Fruit fly (Drosophila melanogaster): ENCODE measurements around the gene CG45002.

CG45002 gene

DNA sequence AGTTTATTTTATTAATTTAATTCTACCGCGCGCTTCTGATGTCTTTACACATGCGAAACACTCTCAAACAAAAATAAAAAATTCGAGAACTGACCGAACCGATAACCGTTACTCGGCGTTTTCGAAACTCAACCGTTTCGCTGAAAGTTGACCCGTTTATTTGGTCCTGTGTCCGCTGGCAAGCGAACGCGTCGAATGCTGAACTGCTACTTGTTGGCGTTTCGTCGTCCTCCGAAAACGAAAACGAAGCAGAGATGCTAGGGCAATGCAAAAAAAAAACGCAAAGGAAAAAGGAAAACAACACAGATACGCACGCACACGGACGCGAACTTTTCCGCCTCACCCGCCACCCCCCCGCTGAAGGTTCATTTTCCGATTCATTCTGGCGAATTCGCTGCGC is at the start of gene CG45002:
Gene CG45002, minus strand, starts transcription at position 101 of the 400 bp plus-strand sequence.
- TF ChIP-seq CG8478 (optimal IDR thresholded peaks at IDR 0.05) (no peak), CTCF (optimal IDR thresholded peaks at IDR 0.05) (no peak)

DNA sequence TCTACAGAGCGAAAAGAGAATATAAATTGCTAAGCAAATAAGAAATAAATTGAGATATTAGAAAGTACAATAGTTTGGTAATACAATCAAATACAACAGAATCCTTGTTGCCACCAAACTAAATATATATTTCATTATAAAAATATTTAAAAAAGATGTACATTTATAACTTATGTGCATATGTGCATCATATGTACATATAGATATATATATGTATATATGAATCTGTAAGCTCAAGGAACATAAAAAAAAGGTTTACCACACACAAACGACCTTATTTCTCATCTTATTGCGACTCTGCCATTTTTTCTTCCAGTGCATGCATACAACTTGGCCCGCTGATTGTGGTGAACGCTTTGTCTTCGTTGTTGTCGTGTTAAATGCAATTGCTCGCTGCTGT is 46.8 kb upstream of the CG45002 start:
- TF ChIP-seq CTCF (optimal IDR thresholded peaks at IDR 0.05) (no peak), CG8478 (optimal IDR thresholded peaks at IDR 0.05) (no peak)

DNA sequence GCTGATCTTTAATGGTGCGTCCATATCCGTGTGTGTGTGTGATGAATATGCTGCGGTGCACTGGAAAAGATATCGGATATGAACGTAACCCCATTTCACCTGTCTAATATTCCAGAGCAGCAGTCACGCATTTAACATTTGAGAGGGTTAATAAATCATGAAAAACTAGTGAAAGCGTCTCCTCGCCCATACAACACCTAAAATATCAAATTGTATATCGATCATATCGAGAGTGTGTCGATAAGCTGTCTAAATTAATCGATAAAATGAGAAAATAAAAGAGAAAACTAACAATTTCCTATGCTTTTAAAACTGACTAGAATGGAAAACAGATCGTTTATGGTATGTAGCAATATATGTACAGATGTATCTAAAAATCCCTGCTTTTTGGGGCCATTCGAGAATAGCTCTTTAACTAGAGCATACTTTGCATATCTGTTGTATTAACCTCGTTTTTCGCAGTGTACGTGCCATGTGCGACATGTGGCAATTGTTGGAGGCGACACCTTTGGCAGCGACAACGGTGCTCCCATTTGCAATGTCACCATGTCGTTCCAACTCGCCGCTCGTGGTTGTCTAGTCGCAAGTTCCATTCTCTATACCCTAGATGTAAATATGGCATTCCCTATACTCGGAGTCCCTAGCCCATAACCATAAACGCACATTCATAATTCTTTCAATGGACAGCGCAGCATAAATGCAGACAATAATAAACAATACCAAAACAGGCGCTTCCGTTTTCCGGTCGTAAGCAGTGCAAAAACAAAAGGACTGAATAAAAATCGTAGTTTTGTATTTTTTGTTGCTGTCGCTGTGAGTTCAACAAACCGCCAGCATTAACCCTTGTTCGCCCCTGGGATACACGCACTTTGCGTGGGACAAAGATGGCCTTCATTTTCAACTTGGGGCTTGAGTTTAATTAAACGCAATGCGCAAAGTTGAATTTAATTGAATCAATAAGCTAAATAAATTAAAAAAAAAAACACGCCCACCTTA is 45.7 kb upstream of the CG45002 start:
- TF ChIP-seq CG8478 (optimal IDR thresholded peaks at IDR 0.05) (no peak), CTCF (optimal IDR thresholded peaks at IDR 0.05) (no peak)

DNA sequence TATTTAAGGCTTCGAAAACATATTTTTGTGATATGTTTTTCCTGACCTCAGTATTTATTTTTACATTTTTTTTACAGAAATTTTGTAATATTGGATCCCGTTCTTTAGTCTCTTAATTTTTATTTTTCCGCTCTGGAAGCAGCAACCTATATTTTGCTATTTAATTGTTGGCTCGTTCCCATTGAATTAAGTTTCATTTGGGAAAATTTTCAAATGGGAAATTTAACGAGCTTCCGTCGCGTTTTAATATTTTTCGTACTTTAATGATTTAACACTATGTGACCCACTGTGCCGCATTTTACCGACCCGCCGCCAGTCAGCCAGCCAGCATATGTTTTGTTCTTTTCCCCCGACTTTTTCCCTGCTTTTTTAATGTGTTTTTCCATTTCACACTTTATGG is 44.7 kb upstream of the CG45002 start:
- TF ChIP-seq CG8478 (optimal IDR thresholded peaks at IDR 0.05) (no peak), CTCF (optimal IDR thresholded peaks at IDR 0.05) (no peak)

DNA sequence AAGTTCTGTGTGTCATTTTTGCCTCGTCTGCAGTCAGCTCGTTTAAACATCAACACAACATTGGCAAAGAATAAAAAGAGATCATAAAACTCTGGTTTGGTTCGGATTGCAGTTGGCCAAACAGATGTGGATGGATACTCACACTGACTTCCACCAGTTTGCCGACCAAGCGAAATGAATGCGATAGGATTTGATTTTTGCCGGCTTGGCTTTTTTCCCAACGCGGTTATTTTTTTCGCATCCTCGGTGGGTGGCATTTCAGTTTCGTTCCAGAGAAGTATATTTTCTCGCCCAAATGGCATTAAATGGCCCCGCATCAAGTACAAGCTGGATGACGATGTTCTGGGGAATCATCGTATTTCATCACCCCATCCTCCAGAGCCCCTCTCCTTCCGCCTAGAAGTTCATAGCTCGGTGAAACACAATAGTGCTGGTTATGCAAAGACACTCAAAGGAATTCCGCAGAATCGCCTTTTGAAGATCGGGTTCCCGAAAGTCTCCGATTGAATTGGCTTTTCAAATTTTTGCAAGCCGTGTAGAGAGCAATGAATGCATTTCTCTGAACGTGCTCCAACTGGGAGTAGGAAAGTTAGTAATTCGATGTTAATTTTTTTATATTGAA is 44.1 kb upstream of the CG45002 start:
- TF ChIP-seq CTCF (optimal IDR thresholded peaks at IDR 0.05) (no peak), CG8478 (optimal IDR thresholded peaks at IDR 0.05) (no peak)

DNA sequence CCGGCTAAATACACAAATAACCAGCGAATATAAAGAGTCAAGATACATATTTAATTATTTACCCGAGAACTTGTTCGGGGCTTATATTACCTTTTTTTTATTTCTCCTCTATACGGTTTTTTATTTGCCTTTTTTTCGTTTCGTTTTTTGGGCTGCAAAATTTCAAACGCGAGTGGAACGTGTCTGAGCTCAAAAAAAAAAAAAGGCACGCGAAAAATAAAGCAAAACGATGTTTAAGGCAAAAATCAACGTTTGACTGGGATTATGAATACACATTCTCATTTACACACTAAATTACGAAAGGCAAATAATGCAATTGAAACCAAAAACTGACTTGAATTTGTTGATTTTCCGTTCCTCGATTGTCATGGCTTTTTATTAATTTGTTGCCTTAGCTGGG is 43.1 kb upstream of the CG45002 start:
- TF ChIP-seq CG8478 (optimal IDR thresholded peaks at IDR 0.05) (no peak), CTCF (optimal IDR thresholded peaks at IDR 0.05) (no peak)

DNA sequence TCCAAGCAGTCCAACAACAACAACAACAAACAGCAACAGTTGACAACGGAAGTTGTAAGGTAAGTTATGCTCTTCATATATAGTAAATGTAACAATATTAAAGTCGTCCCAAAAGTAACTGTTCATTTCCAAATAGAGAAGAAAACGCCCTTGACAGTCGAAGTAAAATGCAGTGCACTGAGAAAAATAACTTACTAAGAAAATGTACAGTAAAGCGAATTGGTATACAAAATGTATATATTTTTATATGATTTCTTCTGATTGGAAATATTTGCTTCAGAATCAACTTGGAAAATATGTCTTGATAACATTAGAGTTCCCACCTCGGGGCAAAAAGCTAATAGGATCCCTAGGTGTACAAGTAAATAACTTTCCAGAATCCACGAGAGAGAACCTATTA is 41.5 kb upstream of the CG45002 start:
- no peak for TF ChIP-seq CG8478 (optimal IDR thresholded peaks at IDR 0.05)
- no peak for TF ChIP-seq CTCF (optimal IDR thresholded peaks at IDR 0.05)

DNA sequence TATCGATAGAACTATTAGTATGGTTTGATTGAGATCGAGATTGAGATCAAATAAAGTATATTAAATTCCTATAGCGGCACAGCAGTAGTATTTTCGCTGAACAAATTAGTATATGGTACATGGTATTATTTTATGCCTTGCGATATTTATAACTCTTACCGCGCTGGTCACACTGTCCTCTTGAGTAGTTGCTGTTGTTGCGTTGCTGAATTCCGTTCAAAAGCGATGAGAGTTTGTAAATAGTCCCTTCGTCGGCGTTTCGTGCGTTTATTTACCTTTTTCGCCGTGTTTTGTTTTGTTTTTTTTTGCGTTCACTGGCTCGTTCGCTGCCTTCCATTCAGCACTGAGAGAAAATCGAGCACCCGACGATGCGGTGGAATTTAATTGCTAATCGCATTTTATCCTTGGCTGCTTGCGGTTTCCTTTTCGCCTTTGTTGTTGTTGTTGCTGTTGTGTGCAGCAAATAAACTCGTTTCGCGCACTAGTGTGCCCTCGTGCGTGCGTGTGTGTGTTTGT is 40.9 kb upstream of the CG45002 start, which contains the start of gene CG5004:
Gene CG5004, plus strand, starts transcription at position 182 of the 516 bp plus-strand sequence.
- TF ChIP-seq CTCF (optimal IDR thresholded peaks at IDR 0.05) (no peak), CG8478 (optimal IDR thresholded peaks at IDR 0.05) (no peak)

DNA sequence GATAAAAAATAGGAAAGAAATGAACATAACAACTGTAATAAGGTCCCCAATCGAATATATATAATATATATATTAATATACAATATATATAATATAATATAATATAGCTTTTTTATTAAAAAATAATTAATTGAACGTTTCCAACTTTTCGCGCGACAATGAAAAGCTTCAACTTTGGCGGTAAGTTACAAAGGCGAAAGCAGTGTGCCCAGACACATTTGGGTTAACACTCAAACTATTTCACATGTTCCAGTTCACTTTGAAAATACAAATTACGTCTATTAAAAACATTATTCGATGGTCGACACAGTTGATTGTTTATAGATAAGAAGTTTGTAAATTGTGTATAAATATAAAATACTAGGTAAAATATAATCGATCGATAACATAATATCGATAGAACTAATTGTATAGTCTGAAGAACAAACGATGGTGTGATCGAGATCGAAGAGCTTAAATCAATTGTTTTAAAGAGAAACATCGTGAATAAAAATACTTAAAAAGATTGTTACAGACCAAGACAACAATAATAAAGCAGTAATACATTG is 39.7 kb upstream of the CG45002 start:
- TF ChIP-seq CTCF (optimal IDR thresholded peaks at IDR 0.05), result no peak

DNA sequence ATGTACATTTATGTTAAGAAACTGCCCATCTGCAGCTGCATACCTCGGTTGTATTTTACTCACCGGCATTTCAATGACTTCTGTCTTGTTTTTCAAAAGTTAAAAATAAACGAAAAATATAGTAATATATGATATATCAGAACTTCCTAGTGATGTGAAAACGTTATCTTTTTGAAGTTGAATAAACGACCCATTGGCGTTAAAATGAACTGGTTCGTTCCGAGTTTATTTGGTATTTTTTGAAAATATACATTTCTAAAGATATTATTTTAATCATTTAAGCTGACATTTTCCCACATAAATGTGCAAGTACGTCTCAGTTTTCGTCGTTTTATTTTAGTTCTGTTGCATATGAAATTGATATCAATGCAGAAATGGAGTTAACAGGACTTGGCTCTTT is 39.2 kb upstream of the CG45002 start, which contains the start of gene Arpc3B:
Gene Arpc3B, minus strand, starts transcription at position 146 of the 400 bp plus-strand sequence.
- TF ChIP-seq CTCF (optimal IDR thresholded peaks at IDR 0.05) (no peak), CG8478 (optimal IDR thresholded peaks at IDR 0.05) (no peak)

DNA sequence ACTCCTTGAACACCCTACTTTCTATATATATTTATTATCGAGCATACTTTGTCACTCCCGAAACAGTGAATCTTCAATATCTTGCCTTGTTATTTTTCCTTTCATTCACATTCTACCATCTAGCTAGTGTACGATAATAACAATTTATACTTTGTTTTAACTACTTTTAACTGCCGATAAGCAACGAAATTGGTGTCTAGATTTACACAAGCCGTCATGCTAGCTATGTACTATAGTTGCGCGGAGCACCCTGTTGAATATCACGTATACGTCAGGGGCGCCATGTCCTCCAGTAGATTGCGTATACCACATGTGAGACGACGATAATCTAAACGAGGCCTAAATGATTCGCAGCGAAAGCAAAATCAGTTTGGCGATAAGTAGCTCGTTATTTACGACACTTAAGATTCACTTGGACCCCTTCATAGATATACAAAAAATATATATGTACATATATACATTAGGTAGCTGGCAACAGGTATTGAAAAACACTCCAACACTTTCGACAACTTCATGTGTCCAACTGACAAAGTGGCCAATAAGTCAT is 27.4 kb upstream of the CG45002 start:
- TF ChIP-seq CTCF (optimal IDR thresholded peaks at IDR 0.05), result no peak
- TF ChIP-seq CG8478 (optimal IDR thresholded peaks at IDR 0.05), result no peak

DNA sequence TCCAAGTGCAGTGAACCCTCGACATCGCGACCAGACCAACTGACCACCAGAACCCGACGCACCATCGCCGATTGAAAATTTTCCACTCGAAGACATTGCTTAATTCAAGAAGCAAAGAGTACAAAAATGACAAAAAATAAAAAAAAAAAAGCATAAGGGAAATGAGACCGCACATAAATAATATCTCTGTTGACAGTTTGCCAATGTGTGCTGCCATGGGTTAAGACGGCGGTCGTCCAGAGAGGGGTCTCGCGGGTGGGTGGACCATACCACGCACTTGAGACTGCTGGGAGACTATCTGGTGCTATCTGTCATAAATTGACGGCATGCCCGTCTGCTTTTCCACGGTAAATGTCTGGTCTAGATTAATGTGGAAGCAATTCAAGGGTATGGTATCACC is 26.9 kb upstream of the CG45002 start:
- TF ChIP-seq CTCF (optimal IDR thresholded peaks at IDR 0.05) (no peak), CG8478 (optimal IDR thresholded peaks at IDR 0.05) (no peak)

DNA sequence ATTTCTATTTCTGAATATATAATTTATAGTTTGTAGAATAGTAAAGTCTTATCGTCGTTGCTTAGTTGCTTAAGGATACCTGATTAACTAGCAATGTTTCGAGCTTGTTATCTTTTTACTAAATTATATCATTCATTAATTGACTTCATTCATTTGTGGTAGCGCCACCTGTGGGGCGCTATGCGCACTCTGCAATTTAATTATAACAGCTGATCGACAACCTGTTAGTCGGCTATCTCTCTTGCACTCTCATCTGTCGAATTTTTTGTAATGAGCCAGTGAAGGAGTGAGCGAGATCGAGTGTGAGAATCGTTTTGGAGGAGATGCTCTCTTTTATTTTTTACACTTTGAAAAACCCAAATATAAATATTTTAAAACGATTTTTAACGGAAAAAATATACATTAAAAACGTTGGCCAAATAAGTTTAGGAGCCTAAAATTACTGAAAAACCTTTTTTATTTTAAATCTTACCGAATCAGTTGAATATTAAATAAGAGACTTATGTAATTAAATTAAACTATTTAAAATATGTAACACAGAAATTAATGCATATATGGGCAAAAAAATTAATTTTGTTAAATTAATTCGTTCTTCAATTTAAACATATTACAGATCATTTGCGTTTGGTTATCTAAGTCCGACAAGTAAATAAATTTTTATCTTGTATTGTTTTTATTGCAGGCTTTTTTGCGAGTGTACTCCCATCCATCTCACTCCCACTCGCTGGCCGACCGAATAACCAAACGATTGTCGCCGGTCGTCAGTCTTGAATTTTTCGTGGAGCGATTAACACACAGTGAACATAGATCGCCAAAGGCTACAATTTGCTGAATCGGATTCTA is 24.8 kb upstream of the CG45002 start, which contains the start of the genes CG16700 and CG4991:
Gene CG16700, plus strand, starts transcription at position 793 of the 843 bp plus-strand sequence.
Gene CG4991, plus strand, starts transcription at position 793 of the 843 bp plus-strand sequence.
- TF ChIP-seq CG8478 (optimal IDR thresholded peaks at IDR 0.05) (no peak), CTCF (optimal IDR thresholded peaks at IDR 0.05) (peak; percentile 78 to 87)

DNA sequence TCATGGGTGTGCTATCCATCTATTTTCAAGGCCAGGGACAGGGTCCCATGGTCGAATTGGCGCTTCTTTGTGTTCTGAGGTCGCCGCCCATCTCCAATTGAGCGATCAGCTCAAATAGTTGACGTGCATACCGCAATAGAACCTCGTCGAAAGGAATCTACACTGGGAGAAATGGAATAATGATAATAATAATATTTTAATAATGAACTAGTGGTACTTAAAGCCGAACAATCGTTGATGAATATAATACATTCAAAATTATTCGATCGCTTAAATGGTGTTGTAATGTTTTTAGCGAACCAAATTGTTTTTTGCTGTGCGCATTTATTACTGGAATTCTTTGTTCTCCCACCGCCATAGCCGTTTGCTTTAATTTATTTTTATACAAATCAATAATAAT is 24.1 kb upstream of the CG45002 start:
- TF ChIP-seq CTCF (optimal IDR thresholded peaks at IDR 0.05) (no peak), CG8478 (optimal IDR thresholded peaks at IDR 0.05) (no peak)
